Worm (Caenorhabditis elegans): Measurements from ENCODE around the gene sprr-1.
A peak's percentile ranks its signal among the peaks of the same experiment; 100 is the strongest.

Gene sprr-1

DNA sequence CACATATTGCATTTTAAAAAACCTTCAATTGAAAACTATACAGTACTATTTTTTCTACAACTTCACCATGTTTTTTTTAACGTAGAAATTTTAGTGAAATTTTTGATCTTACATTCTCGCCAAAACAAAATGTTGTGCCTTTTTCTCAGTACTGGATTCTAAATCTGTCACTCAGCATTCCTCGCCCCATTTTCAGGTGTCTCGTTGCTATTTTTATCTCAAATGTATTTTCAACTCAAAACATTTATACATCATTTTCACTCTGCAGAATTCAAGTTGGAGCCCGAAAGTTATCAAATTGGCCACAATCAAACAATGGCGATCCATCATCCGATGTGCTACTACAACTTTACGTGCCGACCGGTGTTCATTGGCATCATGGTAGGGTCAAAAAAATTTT, at the start of gene sprr-1:
sprr-1 (plus strand) TSS at position 269 of the 400 bp plus-strand sequence.
- TF ChIP-seq sox-2 (GFP tag; IDR thresholded peaks at IDR 0.05) = no peak
- no peak for TF ChIP-seq ceh-19 (GFP tag; optimal IDR thresholded peaks at IDR 0.05)
- TF ChIP-seq tbx-2 (tag; optimal IDR thresholded peaks at IDR 0.05) = no peak
- no peak for TF ChIP-seq ztf-16 (tag; optimal IDR thresholded peaks at IDR 0.05)
- no peak for TF ChIP-seq elt-4 (tag; optimal IDR thresholded peaks at IDR 0.05)
- TF ChIP-seq ahr-1 (tag; optimal IDR thresholded peaks at IDR 0.05) = no peak
- TF ChIP-seq fkh-10 (GFP tag; optimal IDR thresholded peaks at IDR 0.05) = no peak
- no peak for TF ChIP-seq unc-3 (GFP tag; conservative IDR thresholded peaks at IDR 0.05)
- no peak for TF ChIP-seq unc-3 (tag; optimal IDR thresholded peaks at IDR 0.05)
- TF ChIP-seq ceh-22 (tag; optimal IDR thresholded peaks at IDR 0.05) = no peak
- TF ChIP-seq ceh-9 (tag; optimal IDR thresholded peaks at IDR 0.05) = no peak
- TF ChIP-seq unc-42 (tag; optimal IDR thresholded peaks at IDR 0.05) = no peak
- TF ChIP-seq odd-2 (tag; optimal IDR thresholded peaks at IDR 0.05) = no peak
- TF ChIP-seq madf-2 (tag; optimal IDR thresholded peaks at IDR 0.05) = no peak
- TF ChIP-seq hlh-13 (GFP tag; optimal IDR thresholded peaks at IDR 0.05) = no peak
- no peak for TF ChIP-seq ceh-18 (tag; optimal IDR thresholded peaks at IDR 0.05)
- no peak for TF ChIP-seq pag-3 (tag; optimal IDR thresholded peaks at IDR 0.05; ENCODE audit: borderline replicate concordance)
- TF ChIP-seq syd-9 (tag; optimal IDR thresholded peaks at IDR 0.05) = no peak
- TF ChIP-seq unc-55 (GFP tag; optimal IDR thresholded peaks at IDR 0.05) = no peak
- TF ChIP-seq nfya-1 (tag; optimal IDR thresholded peaks at IDR 0.05) = no peak

DNA sequence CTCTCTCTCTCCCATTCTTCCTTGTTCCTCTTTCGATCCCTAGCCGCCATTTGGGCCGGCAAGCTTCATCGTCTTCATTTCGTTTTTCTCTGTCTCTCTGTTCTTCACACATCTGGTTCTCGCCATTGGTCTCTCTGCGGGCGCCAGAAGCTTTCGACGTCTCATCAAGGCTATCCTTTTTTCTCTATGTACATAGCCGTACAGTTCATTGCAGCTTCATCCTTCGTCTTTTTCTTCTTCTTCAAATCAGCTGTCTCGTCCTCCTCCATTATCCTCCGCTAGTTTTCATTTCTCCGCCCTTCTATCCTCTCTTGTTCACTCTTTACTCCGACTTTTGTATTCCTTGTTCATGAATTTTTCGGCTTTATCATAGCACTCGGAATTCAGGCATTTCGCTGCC, 45.4 kb upstream of the sprr-1 start, which contains the start of gene F39D8.3:
F39D8.3 (plus strand) TSS at position 301 of the 400 bp plus-strand sequence.
- TF ChIP-seq eyg-1 (tag; optimal IDR thresholded peaks at IDR 0.05) = no peak
- no peak for TF ChIP-seq sdc-2 (tag; optimal IDR thresholded peaks at IDR 0.05)

DNA sequence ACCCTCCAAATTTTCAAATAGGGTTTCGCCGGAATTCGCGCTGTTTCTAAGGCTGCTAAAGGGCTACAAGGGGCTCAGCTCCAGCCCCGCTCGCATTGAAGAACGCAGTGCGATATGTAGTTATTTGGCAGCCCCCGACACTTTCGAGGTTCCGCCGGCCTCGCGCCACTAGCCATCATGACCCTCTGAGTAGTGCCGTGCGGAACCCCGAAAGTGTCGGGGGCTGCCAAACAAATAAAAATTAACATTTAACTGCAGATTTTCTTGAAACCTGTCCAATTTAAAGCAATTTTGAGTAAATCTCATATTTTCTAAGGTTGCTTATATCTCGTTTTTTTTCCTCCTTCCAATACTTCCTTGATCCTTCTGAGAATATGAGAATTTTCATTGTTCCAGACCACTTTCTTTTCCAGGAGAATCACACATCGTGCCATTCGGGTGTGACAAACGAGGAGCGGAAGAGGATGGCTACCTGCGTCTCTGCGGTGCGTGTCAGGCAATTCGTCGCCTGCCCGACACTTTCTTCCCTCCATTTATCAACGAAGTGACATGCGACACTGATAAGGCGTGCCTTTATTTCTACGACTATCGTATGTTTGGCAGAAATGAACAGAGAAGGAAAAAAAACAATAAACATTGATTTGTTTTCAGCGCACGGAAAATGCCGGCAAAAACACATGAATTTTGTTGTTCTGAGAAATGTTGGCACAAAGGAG, 42.2 kb upstream of the sprr-1 start:
- TF ChIP-seq elt-2 (tag; optimal IDR thresholded peaks at IDR 0.05) = peak; percentile 86
- TF ChIP-seq fkh-6 (tag; optimal IDR thresholded peaks at IDR 0.05) = no peak

DNA sequence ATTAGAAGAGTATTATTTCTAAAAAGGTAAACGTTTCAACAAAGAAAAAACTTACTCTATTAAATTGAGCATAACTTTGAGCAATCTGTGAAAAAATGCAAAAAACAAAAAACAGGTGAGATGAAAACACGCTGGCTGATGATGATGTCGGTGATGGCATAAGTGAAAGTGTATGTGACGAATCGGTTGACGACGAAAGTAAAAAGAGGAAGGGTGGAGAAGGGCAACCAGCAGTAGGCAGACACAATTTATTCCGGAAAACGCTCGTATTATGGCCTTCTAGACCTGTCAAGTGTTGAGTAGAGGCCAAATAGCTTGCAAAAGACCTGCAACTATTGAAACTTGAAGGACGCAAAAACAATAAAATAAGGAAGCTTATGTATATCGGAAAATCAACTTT, 38.2 kb upstream of the sprr-1 start, which contains the start of gene nas-13:
nas-13 (minus strand) TSS at position 323 of the 400 bp plus-strand sequence.
- TF ChIP-seq ceh-6 (GFP tag; optimal IDR thresholded peaks at IDR 0.05) = no peak
- TF ChIP-seq unc-3 (GFP tag; conservative IDR thresholded peaks at IDR 0.05) = no peak
- no peak for TF ChIP-seq unc-3 (tag; optimal IDR thresholded peaks at IDR 0.05)
- no peak for TF ChIP-seq pat-9 (tag; optimal IDR thresholded peaks at IDR 0.05)
- TF ChIP-seq pha-2 (tag; optimal IDR thresholded peaks at IDR 0.05) = no peak
- TF ChIP-seq unc-86 (tag; optimal IDR thresholded peaks at IDR 0.05) = no peak
- TF ChIP-seq sox-2 (GFP tag; IDR thresholded peaks at IDR 0.05) = no peak
- TF ChIP-seq fax-1 (tag; optimal IDR thresholded peaks at IDR 0.05) = no peak
- TF ChIP-seq syd-9 (tag; optimal IDR thresholded peaks at IDR 0.05) = no peak
- no peak for TF ChIP-seq fkh-10 (GFP tag; optimal IDR thresholded peaks at IDR 0.05)
- TF ChIP-seq unc-55 (GFP tag; optimal IDR thresholded peaks at IDR 0.05) = no peak
- TF ChIP-seq K02D7.2 (tag; optimal IDR thresholded peaks at IDR 0.05) = no peak
- no peak for TF ChIP-seq F13H6.1 (tag; optimal IDR thresholded peaks at IDR 0.05)

DNA sequence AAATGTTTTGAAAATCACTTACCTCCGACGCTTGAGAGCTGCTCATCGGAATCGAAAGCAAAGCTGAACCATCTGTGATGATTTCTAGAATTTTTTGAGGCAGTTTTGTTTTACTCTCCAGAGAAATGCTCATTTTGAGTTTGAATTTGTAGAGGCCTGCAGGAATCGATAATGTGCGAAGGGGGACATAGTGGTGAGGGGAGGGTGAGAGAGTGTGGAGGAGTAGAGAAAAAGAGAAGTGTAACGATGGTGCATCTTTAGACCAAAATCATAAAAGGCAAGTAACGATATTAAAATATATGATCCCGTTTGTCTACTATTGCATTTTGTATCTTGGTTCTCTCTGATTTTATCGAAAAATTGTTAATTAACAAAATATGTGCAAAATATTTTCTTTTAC, 35.1 kb upstream of the sprr-1 start, which contains the start of gene blos-8:
blos-8 (minus strand) TSS at position 216 of the 400 bp plus-strand sequence.
- TF ChIP-seq ceh-48 (tag; optimal IDR thresholded peaks at IDR 0.05) (peak; percentile 86), unc-42 (tag; optimal IDR thresholded peaks at IDR 0.05) (peak; percentile 24), ceh-14 (tag; optimal IDR thresholded peaks at IDR 0.05) (no peak)

Measured in whole organism, late embryonic.